Fruit fly (Drosophila melanogaster): ENCODE data around the gene CG42342.

DNA sequence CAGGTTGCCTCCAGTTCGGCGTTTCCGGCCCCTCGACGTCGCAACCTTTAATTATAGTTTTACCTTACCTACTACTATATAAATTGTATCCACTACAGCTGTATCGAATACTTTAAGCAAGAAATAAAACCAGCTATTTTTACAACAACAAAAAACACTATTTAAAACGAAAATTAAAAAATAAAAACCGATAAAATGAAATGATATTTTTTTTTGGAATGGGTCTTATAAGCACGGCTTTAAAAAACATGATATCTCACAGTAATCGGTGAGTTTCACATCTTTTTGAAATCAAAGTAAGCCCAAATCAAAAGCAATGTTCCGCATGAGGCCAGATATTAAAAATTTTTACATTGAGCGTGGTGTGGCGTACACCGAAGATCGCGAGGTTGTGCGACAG lies 68.6 kb downstream of the CG42342 start, which contains the start of gene CG14891:
- TF ChIP-seq Dfd (GFP tag; optimal IDR thresholded peaks at IDR 0.05) (no peak), Myc (optimal IDR thresholded peaks at IDR 0.05) (no peak), N (GFP tag; optimal IDR thresholded peaks at IDR 0.05) (no peak), lola (GFP tag; optimal IDR thresholded peaks at IDR 0.05) (no peak), h (GFP tag; optimal IDR thresholded peaks at IDR 0.05) (no peak), psq (GFP tag; optimal IDR thresholded peaks at IDR 0.05) (no peak), Hr78 (GFP tag; optimal IDR thresholded peaks at IDR 0.05) (no peak), fru (GFP tag; optimal IDR thresholded peaks at IDR 0.05) (no peak), br (GFP tag; optimal IDR thresholded peaks at IDR 0.05) (no peak)

All from whole organism, wandering third instar larva.